Worm (Caenorhabditis elegans) whole organism, L1 larva: Measurements from ENCODE around the gene F48E8.8.
A peak's percentile ranks its signal among the peaks of the same experiment; 100 is the strongest.

ENCODE experiments used
- C04F5.9 ChIP-seq: sonication (generic microtip); optimal IDR thresholded peaks from 2 replicates; lab custom pipeline; 2016; ENCODE audit warnings: missing genetic modification characterization, missing compliant biosample characterization
- C16A3.4 ChIP-seq: fragments of 150-350 bp; optimal IDR thresholded peaks from 2 replicates; lab custom pipeline; 2014; ENCODE audit warnings: missing biosample characterization, missing genetic modification characterization
- C34B4.2 ChIP-seq: sonication (generic microtip); optimal IDR thresholded peaks from 2 replicates; lab custom pipeline; 2017; ENCODE audit warnings: mild to moderate bottlenecking, missing genetic modification characterization, missing compliant biosample characterization
- F16B12.6 ChIP-seq: fragments of 150-350 bp; optimal IDR thresholded peaks from 2 replicates; lab custom pipeline; 2014; ENCODE audit warnings: missing biosample characterization, missing genetic modification characterization
- Y116A8C.19 ChIP-seq: sonication (generic microtip); optimal IDR thresholded peaks from 2 replicates; lab custom pipeline; 2016; ENCODE audit warnings: missing compliant biosample characterization, missing genetic modification characterization, borderline replicate concordance
- aly-2 ChIP-seq: fragments of 150-350 bp; optimal IDR thresholded peaks from 2 replicates; lab custom pipeline; 2014; ENCODE audit warnings: missing biosample characterization, missing genetic modification characterization
- blmp-1 ChIP-seq: fragments of 150-350 bp; optimal IDR thresholded peaks from 2 replicates; lab custom pipeline; 2014; ENCODE audit warnings: missing biosample characterization, missing genetic modification characterization
- ceh-8 ChIP-seq: fragments of 200-800 bp; sonication (Bioruptor generic); optimal IDR thresholded peaks from 2 replicates; lab custom pipeline; 2018; ENCODE audit warnings: mild to moderate bottlenecking, missing genetic modification characterization, moderate library complexity, missing compliant biosample characterization
- ceh-82 ChIP-seq, 3 experiments: fragments of 150-350 bp in 1 of 3; sonication (generic microtip) in 2 of 3; optimal IDR thresholded peaks; 2 replicates each; lab custom pipeline; 2014 to 2017; ENCODE audit warnings: missing biosample characterization in 3 of 3, missing genetic modification characterization in 3 of 3
- ceh-88 ChIP-seq: fragments of 200-800 bp; sonication (Bioruptor generic); IDR thresholded peaks from 2 replicates; pipeline ENCODE4 v1.3.6; 2022; ENCODE audit warnings: missing genetic modification characterization, missing compliant biosample characterization
- ceh-90 ChIP-seq: sonication (generic microtip); optimal IDR thresholded peaks from 2 replicates; lab custom pipeline; 2016; ENCODE audit warnings: missing genetic modification characterization, missing compliant biosample characterization
- dpl-1 ChIP-seq, 3 experiments: fragments of 150-350 bp in 2 of 3; sonication (generic microtip) in 1 of 3; optimal IDR thresholded peaks; 2 replicates each; lab custom pipeline; 2014 to 2017; ENCODE audit warnings: missing biosample characterization in 3 of 3, missing genetic modification characterization in 3 of 3, missing genetic modification reagents in 3 of 3
- dsc-1 ChIP-seq: sonication (generic microtip); optimal IDR thresholded peaks from 2 replicates; lab custom pipeline; 2016; ENCODE audit warnings: mild to moderate bottlenecking, missing genetic modification characterization, missing compliant biosample characterization
- efl-1 ChIP-seq, 4 experiments: fragments of 150-350 bp; optimal IDR thresholded peaks in 3 of 4; peaks in 1 of 4; 1 replicate in 1 of 4; 2 replicates in 3 of 4; lab custom pipeline; 2014; ENCODE audit warnings: missing biosample characterization in 2 of 4, missing genetic modification characterization in 2 of 4, missing genetic modification reagents in 2 of 4
- egl-27 ChIP-seq, 2 experiments: fragments of 150-350 bp in 1 of 2; sonication (generic microtip); optimal IDR thresholded peaks; 3 replicates each; lab custom pipeline; 2017 to 2018; ENCODE audit warnings: missing biosample characterization in 2 of 2, missing genetic modification characterization in 2 of 2, missing genetic modification reagents in 2 of 2
- fkh-10 ChIP-seq: sonication (generic microtip); optimal IDR thresholded peaks from 2 replicates; lab custom pipeline; 2017; ENCODE audit warnings: missing biosample characterization, missing genetic modification reagents, missing genetic modification characterization
- fos-1 ChIP-seq: fragments of 150-350 bp; optimal IDR thresholded peaks from 2 replicates; lab custom pipeline; 2014; ENCODE audit warnings: missing biosample characterization, missing genetic modification characterization
- isw-1 ChIP-seq: fragments of 200-800 bp; sonication (Bioruptor generic); IDR thresholded peaks from 2 replicates; pipeline ENCODE4 v1.3.6; 2022; ENCODE audit warnings: missing genetic modification characterization, missing compliant biosample characterization
- jun-1 ChIP-seq: fragments of 150-350 bp; optimal IDR thresholded peaks from 2 replicates; lab custom pipeline; 2014; ENCODE audit warnings: missing biosample characterization, missing genetic modification reagents, missing genetic modification characterization
- lin-13 ChIP-seq: fragments of 150-350 bp; optimal IDR thresholded peaks from 2 replicates; lab custom pipeline; 2014; ENCODE audit warnings: missing biosample characterization, missing genetic modification reagents, missing genetic modification characterization
- lin-14 ChIP-seq: fragments of 200-800 bp; sonication (Bioruptor generic); optimal IDR thresholded peaks from 2 replicates; lab custom pipeline; 2018; ENCODE audit warnings: mild to moderate bottlenecking, missing genetic modification characterization, moderate library complexity, missing compliant biosample characterization
- lin-35 ChIP-seq, 2 experiments: fragments of 150-350 bp; optimal IDR thresholded peaks; 2 replicates each; lab custom pipeline; 2014; ENCODE audit warnings: missing biosample characterization in 2 of 2, missing genetic modification characterization in 2 of 2, missing genetic modification reagents in 2 of 2
- lin-39 ChIP-seq: fragments of 150-350 bp; optimal IDR thresholded peaks from 2 replicates; lab custom pipeline; 2014; ENCODE audit warnings: missing biosample characterization, missing genetic modification reagents, missing genetic modification characterization
- lsy-2 ChIP-seq, 2 experiments: fragments of 150-350 bp; optimal IDR thresholded peaks; 2 replicates each; lab custom pipeline; 2014; ENCODE audit warnings: missing biosample characterization in 2 of 2, missing genetic modification characterization in 2 of 2
- nhr-11 ChIP-seq: fragments of 150-350 bp; optimal IDR thresholded peaks from 2 replicates; lab custom pipeline; 2014; ENCODE audit warnings: missing biosample characterization, missing genetic modification characterization
- nhr-19 ChIP-seq: fragments of 200-800 bp; sonication (Bioruptor generic); conservative IDR thresholded peaks from 2 replicates; pipeline ENCODE4 v1.3.6; 2022; ENCODE audit warnings: missing genetic modification characterization, missing compliant biosample characterization
- nhr-71 ChIP-seq: sonication (generic microtip); optimal IDR thresholded peaks from 2 replicates; lab custom pipeline; 2016; ENCODE audit warnings: mild to moderate bottlenecking, missing genetic modification characterization, moderate library complexity, missing compliant biosample characterization
- nhr-76 ChIP-seq: sonication (generic microtip); optimal IDR thresholded peaks from 2 replicates; lab custom pipeline; 2017; ENCODE audit warnings: missing biosample characterization, missing genetic modification characterization
- nhr-90 ChIP-seq: sonication (generic microtip); optimal IDR thresholded peaks from 2 replicates; lab custom pipeline; 2016; ENCODE audit warnings: mild to moderate bottlenecking, missing genetic modification characterization, missing compliant biosample characterization; ENCODE audit not compliant: poor library complexity
- pag-3 ChIP-seq: sonication (generic microtip); optimal IDR thresholded peaks from 2 replicates; lab custom pipeline; 2017; ENCODE audit warnings: missing genetic modification characterization, mild to moderate bottlenecking, missing compliant biosample characterization, antibody characterized with exemption, borderline replicate concordance; ENCODE audit not compliant: insufficient read depth
- pqm-1 ChIP-seq: sonication (generic microtip); optimal IDR thresholded peaks from 3 replicates; lab custom pipeline; 2017; ENCODE audit warnings: missing biosample characterization, missing genetic modification characterization
- skn-1 ChIP-seq: fragments of 150-350 bp; optimal IDR thresholded peaks from 2 replicates; lab custom pipeline; 2014; ENCODE audit warnings: missing biosample characterization, missing genetic modification characterization
- snpc-4 ChIP-seq: fragments of 150-350 bp; optimal IDR thresholded peaks from 2 replicates; lab custom pipeline; 2014; ENCODE audit warnings: missing biosample characterization, missing genetic modification characterization
- sox-4 ChIP-seq: sonication (generic microtip); optimal IDR thresholded peaks from 2 replicates; lab custom pipeline; 2016; ENCODE audit warnings: missing genetic modification characterization, missing compliant biosample characterization
- tbx-2 ChIP-seq: sonication (generic microtip); optimal IDR thresholded peaks from 2 replicates; lab custom pipeline; 2016; ENCODE audit warnings: missing genetic modification characterization, missing compliant biosample characterization
- unc-130 ChIP-seq: fragments of 150-350 bp; optimal IDR thresholded peaks from 2 replicates; lab custom pipeline; 2017; ENCODE audit warnings: missing biosample characterization, missing genetic modification characterization, inconsistent platforms
- unc-62 ChIP-seq: fragments of 150-350 bp; optimal IDR thresholded peaks from 2 replicates; lab custom pipeline; 2014; ENCODE audit warnings: missing biosample characterization, missing genetic modification reagents, missing genetic modification characterization
- unc-98 ChIP-seq: fragments of 200-800 bp; sonication (Bioruptor generic); IDR thresholded peaks from 2 replicates; pipeline ENCODE4 v1.3.6; 2022; ENCODE audit warnings: missing genetic modification characterization, missing compliant biosample characterization
- xbp-1 ChIP-seq: sonication (generic microtip); optimal IDR thresholded peaks from 2 replicates; lab custom pipeline; 2016; ENCODE audit warnings: missing genetic modification characterization, missing compliant biosample characterization
- ztf-4 ChIP-seq: fragments of 150-350 bp; optimal IDR thresholded peaks from 2 replicates; lab custom pipeline; 2014; ENCODE audit warnings: missing biosample characterization, missing genetic modification characterization

Gene F48E8.8

ce11 chrIII:5483738-5484315 is 34.2 kb upstream of the F48E8.8 start, which contains the start of the genes R02F2.7 and R02F2.4:
R02F2.7 (minus strand) TSS chrIII:5483773.
R02F2.4 (plus strand) TSS chrIII:5484289.
- TF ChIP-seq lsy-2 (tag; optimal IDR thresholded peaks at IDR 0.05; lab: Kevin White, UChicago) (peak in 1 of 2 experiments; percentile 60), ztf-4 (no peak), dpl-1 (GFP tag; optimal IDR thresholded peaks at IDR 0.05; lab: Kevin White, UChicago) (peak; percentile 70 to 89 (median 86)), egl-27 (tag; optimal IDR thresholded peaks at IDR 0.05; lab: Kevin White, UChicago) (no peak), lin-35 (GFP tag; optimal IDR thresholded peaks at IDR 0.05; lab: Kevin White, UChicago) (peak; percentile 73 to 94), sox-4 (no peak), C16A3.4 (tag; lab: Kevin White, UChicago) (peak; percentile 21), ceh-90 (tag; lab: Kevin White, UChicago) (no peak), isw-1 (no peak), nhr-11 (no peak), efl-1 (optimal IDR thresholded peaks at IDR 0.05; lab: Kevin White, UChicago) (peak in 1 of 2 experiments; percentile 83), efl-1 (GFP tag; optimal IDR thresholded peaks at IDR 0.05 in 1 of 2; lab: Kevin White, UChicago) (peak; percentile 87 to 99), nhr-19 (GFP tag; lab: Robert Waterston, UW) (no peak), blmp-1 (tag; lab: Kevin White, UChicago) (peak; percentile 36), aly-2 (tag; lab: Kevin White, UChicago) (no peak), pqm-1 (tag; lab: Kevin White, UChicago) (no peak), ceh-8 (GFP tag; lab: Kevin White, UChicago) (no peak), fkh-10 (no peak), tbx-2 (tag; lab: Kevin White, UChicago) (no peak), skn-1 (tag; lab: Kevin White, UChicago) (no peak), dsc-1 (tag; lab: Kevin White, UChicago) (no peak), lin-39 (no peak), nhr-76 (no peak), ceh-88 (GFP tag; lab: Robert Waterston, UW) (no peak), lin-13 (GFP tag; lab: Kevin White, UChicago) (no peak), pag-3 (tag; lab: Kevin White, UChicago) (no peak), lin-14 (GFP tag; lab: Kevin White, UChicago) (no peak)

DNA sequence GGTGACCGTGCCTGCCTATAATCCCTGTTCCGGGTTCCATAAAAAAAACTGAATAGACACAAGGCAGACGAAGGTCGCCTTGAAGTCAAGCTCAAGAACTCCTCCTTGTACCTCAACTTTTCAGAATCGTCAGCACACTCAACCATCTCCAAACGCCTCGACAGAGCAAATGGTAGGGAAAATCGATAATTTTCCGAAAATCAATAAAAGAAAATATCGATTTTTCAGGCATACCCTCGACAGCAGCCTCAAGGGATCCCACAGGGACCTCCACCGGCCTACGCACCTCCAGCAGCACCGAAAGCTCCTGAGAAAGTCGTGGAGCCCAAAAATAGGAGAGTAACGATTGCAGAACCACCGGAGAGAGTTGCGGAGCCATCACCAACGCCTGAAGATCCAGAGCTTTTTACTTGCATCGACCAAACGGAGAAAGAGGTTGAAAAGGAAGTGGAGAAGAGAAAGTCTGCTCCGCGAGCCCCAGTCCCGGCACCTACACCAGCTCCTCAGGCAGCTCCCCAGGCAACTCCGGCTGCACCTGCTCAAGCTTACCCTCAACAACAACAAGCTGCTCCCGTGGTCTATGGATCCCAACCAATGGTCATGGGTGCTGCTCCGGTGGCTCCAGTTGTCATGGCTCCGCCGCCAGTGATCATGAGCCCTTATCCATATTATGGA is 30.0 kb upstream of the F48E8.8 start:
- TF ChIP-seq unc-62 (GFP tag; lab: Kevin White, UChicago) (no peak), nhr-71 (tag; lab: Kevin White, UChicago) (no peak), dpl-1 (GFP tag; optimal IDR thresholded peaks at IDR 0.05; lab: Kevin White, UChicago) (no peak), unc-98 (GFP tag; lab: Robert Waterston, UW) (no peak), efl-1 (optimal IDR thresholded peaks at IDR 0.05; lab: Kevin White, UChicago) (no peak), efl-1 (GFP tag; optimal IDR thresholded peaks at IDR 0.05 in 1 of 2; lab: Kevin White, UChicago) (peak in 1 of 2 experiments; percentile 83)

DNA sequence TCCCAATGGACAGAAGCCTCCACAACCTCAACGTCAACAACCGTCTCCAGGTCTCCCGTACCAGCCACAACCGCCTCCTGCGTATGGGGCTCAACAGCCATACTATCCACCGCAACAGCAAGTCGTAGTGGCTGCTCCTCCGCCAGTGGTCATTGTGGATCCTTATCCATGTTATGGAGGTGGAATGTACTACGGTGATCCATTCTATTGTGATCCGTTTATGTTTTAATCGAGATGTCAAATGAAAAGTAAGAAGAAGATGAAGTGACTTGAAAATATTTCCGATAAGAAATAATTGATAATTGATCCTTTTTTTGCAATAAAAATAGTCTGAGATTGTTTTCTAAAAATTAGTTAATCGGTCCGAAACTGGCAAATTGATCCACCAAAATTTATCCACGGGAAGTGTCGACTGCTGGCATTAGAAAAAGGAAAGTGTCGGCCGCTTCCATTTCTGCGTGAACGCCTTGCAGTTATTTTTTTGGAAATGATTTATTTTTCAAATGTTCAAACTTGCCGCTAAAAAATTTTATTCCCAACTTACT is 29.3 kb upstream of the F48E8.8 start, which contains the start of the genes R02F2.6 and R02F2.5:
Gene R02F2.6, minus strand, starts transcription at position 101 of the 545 bp plus-strand sequence.
Gene R02F2.5, plus strand, starts transcription at position 495 of the 545 bp plus-strand sequence.
- TF ChIP-seq ceh-90 (tag; lab: Kevin White, UChicago) (no peak), xbp-1 (tag; lab: Kevin White, UChicago) (no peak), ceh-8 (GFP tag; lab: Kevin White, UChicago) (no peak), C34B4.2 (tag; lab: Kevin White, UChicago) (no peak), tbx-2 (tag; lab: Kevin White, UChicago) (no peak), egl-27 (tag; optimal IDR thresholded peaks at IDR 0.05; lab: Kevin White, UChicago) (no peak), unc-130 (tag; lab: Kevin White, UChicago) (no peak), ceh-82 (tag; optimal IDR thresholded peaks at IDR 0.05; lab: Kevin White, UChicago) (no peak), unc-62 (GFP tag; lab: Kevin White, UChicago) (no peak), fos-1 (tag; lab: Kevin White, UChicago) (no peak), nhr-90 (tag; lab: Kevin White, UChicago) (no peak), snpc-4 (no peak), Y116A8C.19 (tag; lab: Kevin White, UChicago) (no peak), jun-1 (no peak), F16B12.6 (tag; lab: Kevin White, UChicago) (no peak), C04F5.9 (tag; lab: Kevin White, UChicago) (no peak), nhr-11 (no peak), lin-14 (GFP tag; lab: Kevin White, UChicago) (no peak)
